Worm (Caenorhabditis elegans) whole organism, L1 larva: Measurements from ENCODE around the gene adt-1.

ENCODE experiments used
- C34B4.2 ChIP-seq: sonication (generic microtip); optimal IDR thresholded peaks from 2 replicates; lab custom pipeline; 2017; ENCODE audit warnings: mild to moderate bottlenecking, missing genetic modification characterization, missing compliant biosample characterization
- F16B12.6 ChIP-seq: fragments of 150-350 bp; optimal IDR thresholded peaks from 2 replicates; lab custom pipeline; 2014; ENCODE audit warnings: missing biosample characterization, missing genetic modification characterization
- Y116A8C.19 ChIP-seq: sonication (generic microtip); optimal IDR thresholded peaks from 2 replicates; lab custom pipeline; 2016; ENCODE audit warnings: missing compliant biosample characterization, missing genetic modification characterization, borderline replicate concordance
- aha-1 ChIP-seq: fragments of 150-350 bp; optimal IDR thresholded peaks from 2 replicates; lab custom pipeline; 2014; ENCODE audit warnings: missing biosample characterization, missing genetic modification characterization
- aly-2 ChIP-seq: fragments of 150-350 bp; optimal IDR thresholded peaks from 2 replicates; lab custom pipeline; 2014; ENCODE audit warnings: missing biosample characterization, missing genetic modification characterization
- blmp-1 ChIP-seq: fragments of 150-350 bp; optimal IDR thresholded peaks from 2 replicates; lab custom pipeline; 2014; ENCODE audit warnings: missing biosample characterization, missing genetic modification characterization
- ceh-8 ChIP-seq: fragments of 200-800 bp; sonication (Bioruptor generic); optimal IDR thresholded peaks from 2 replicates; lab custom pipeline; 2018; ENCODE audit warnings: mild to moderate bottlenecking, missing genetic modification characterization, moderate library complexity, missing compliant biosample characterization
- ceh-82 ChIP-seq, 3 experiments: fragments of 150-350 bp in 1 of 3; sonication (generic microtip) in 2 of 3; optimal IDR thresholded peaks; 2 replicates each; lab custom pipeline; 2014 to 2017; ENCODE audit warnings: missing biosample characterization in 3 of 3, missing genetic modification characterization in 3 of 3
- ceh-88 ChIP-seq: fragments of 200-800 bp; sonication (Bioruptor generic); IDR thresholded peaks from 2 replicates; pipeline ENCODE4 v1.3.6; 2022; ENCODE audit warnings: missing genetic modification characterization, missing compliant biosample characterization
- ceh-90 ChIP-seq: sonication (generic microtip); optimal IDR thresholded peaks from 2 replicates; lab custom pipeline; 2016; ENCODE audit warnings: missing genetic modification characterization, missing compliant biosample characterization
- ces-1 ChIP-seq: fragments of 150-350 bp; optimal IDR thresholded peaks from 2 replicates; lab custom pipeline; 2014; ENCODE audit warnings: missing biosample characterization, missing genetic modification reagents, missing genetic modification characterization
- dpl-1 ChIP-seq, 3 experiments: fragments of 150-350 bp in 2 of 3; sonication (generic microtip) in 1 of 3; optimal IDR thresholded peaks; 2 replicates each; lab custom pipeline; 2014 to 2017; ENCODE audit warnings: missing biosample characterization in 3 of 3, missing genetic modification characterization in 3 of 3, missing genetic modification reagents in 3 of 3
- dsc-1 ChIP-seq: sonication (generic microtip); optimal IDR thresholded peaks from 2 replicates; lab custom pipeline; 2016; ENCODE audit warnings: mild to moderate bottlenecking, missing genetic modification characterization, missing compliant biosample characterization
- efl-1 ChIP-seq, 4 experiments: fragments of 150-350 bp; optimal IDR thresholded peaks in 3 of 4; peaks in 1 of 4; 1 replicate in 1 of 4; 2 replicates in 3 of 4; lab custom pipeline; 2014; ENCODE audit warnings: missing biosample characterization in 2 of 4, missing genetic modification characterization in 2 of 4, missing genetic modification reagents in 2 of 4
- efl-3 ChIP-seq: fragments of 200-800 bp; sonication (Bioruptor generic); optimal IDR thresholded peaks from 2 replicates; lab custom pipeline; 2018; ENCODE audit warnings: mild to moderate bottlenecking, missing genetic modification characterization, missing compliant biosample characterization
- egl-27 ChIP-seq, 2 experiments: fragments of 150-350 bp in 1 of 2; sonication (generic microtip); optimal IDR thresholded peaks; 3 replicates each; lab custom pipeline; 2017 to 2018; ENCODE audit warnings: missing biosample characterization in 2 of 2, missing genetic modification characterization in 2 of 2, missing genetic modification reagents in 2 of 2
- elt-2 ChIP-seq: sonication (generic microtip); optimal IDR thresholded peaks from 2 replicates; lab custom pipeline; 2016; ENCODE audit warnings: missing genetic modification characterization, mild to moderate bottlenecking, inconsistent platforms, missing compliant biosample characterization, missing genetic modification reagents
- ets-5 ChIP-seq: fragments of 200-800 bp; sonication (Bioruptor generic); IDR thresholded peaks from 2 replicates; pipeline ENCODE4 v1.3.6; 2022; ENCODE audit warnings: missing genetic modification characterization, missing compliant biosample characterization
- fkh-10 ChIP-seq: sonication (generic microtip); optimal IDR thresholded peaks from 2 replicates; lab custom pipeline; 2017; ENCODE audit warnings: missing biosample characterization, missing genetic modification reagents, missing genetic modification characterization
- fkh-4 ChIP-seq: sonication (generic microtip); optimal IDR thresholded peaks from 2 replicates; lab custom pipeline; 2016; ENCODE audit warnings: missing compliant biosample characterization, missing genetic modification characterization, borderline replicate concordance
- fkh-8 ChIP-seq: sonication (generic microtip); optimal IDR thresholded peaks from 2 replicates; lab custom pipeline; 2016; ENCODE audit warnings: mild to moderate bottlenecking, missing genetic modification characterization, missing compliant biosample characterization
- fos-1 ChIP-seq: fragments of 150-350 bp; optimal IDR thresholded peaks from 2 replicates; lab custom pipeline; 2014; ENCODE audit warnings: missing biosample characterization, missing genetic modification characterization
- hlh-4 ChIP-seq: sonication (generic microtip); optimal IDR thresholded peaks from 2 replicates; lab custom pipeline; 2016; ENCODE audit warnings: mild to moderate bottlenecking, missing genetic modification characterization, missing compliant biosample characterization
- irx-1 ChIP-seq: sonication (generic microtip); optimal IDR thresholded peaks from 2 replicates; lab custom pipeline; 2016; ENCODE audit warnings: missing genetic modification characterization, missing compliant biosample characterization
- lin-13 ChIP-seq: fragments of 150-350 bp; optimal IDR thresholded peaks from 2 replicates; lab custom pipeline; 2014; ENCODE audit warnings: missing biosample characterization, missing genetic modification reagents, missing genetic modification characterization
- lin-14 ChIP-seq: fragments of 200-800 bp; sonication (Bioruptor generic); optimal IDR thresholded peaks from 2 replicates; lab custom pipeline; 2018; ENCODE audit warnings: mild to moderate bottlenecking, missing genetic modification characterization, moderate library complexity, missing compliant biosample characterization
- mdl-1 ChIP-seq, 2 experiments: fragments of 150-350 bp; optimal IDR thresholded peaks; 2 replicates each; lab custom pipeline; 2014 to 2017; ENCODE audit warnings: missing biosample characterization in 2 of 2, missing genetic modification characterization in 2 of 2, inconsistent platforms in 1 of 2
- mef-2 ChIP-seq: fragments of 150-350 bp; optimal IDR thresholded peaks from 2 replicates; lab custom pipeline; 2014; ENCODE audit warnings: missing biosample characterization, missing genetic modification characterization
- nhr-11 ChIP-seq: fragments of 150-350 bp; optimal IDR thresholded peaks from 2 replicates; lab custom pipeline; 2014; ENCODE audit warnings: missing biosample characterization, missing genetic modification characterization
- nhr-12 ChIP-seq: sonication (generic microtip); optimal IDR thresholded peaks from 2 replicates; lab custom pipeline; 2017; ENCODE audit warnings: missing biosample characterization, missing genetic modification characterization
- nhr-20 ChIP-seq: sonication (generic microtip); optimal IDR thresholded peaks from 2 replicates; lab custom pipeline; 2016; ENCODE audit warnings: mild to moderate bottlenecking, missing genetic modification characterization, missing compliant biosample characterization
- nhr-28 ChIP-seq: fragments of 150-350 bp; optimal IDR thresholded peaks from 2 replicates; lab custom pipeline; 2014; ENCODE audit warnings: missing biosample characterization, missing genetic modification characterization
- nhr-47 ChIP-seq: sonication (generic microtip); optimal IDR thresholded peaks from 2 replicates; lab custom pipeline; 2016; ENCODE audit warnings: mild to moderate bottlenecking, missing genetic modification characterization, moderate library complexity, missing compliant biosample characterization
- nhr-71 ChIP-seq: sonication (generic microtip); optimal IDR thresholded peaks from 2 replicates; lab custom pipeline; 2016; ENCODE audit warnings: mild to moderate bottlenecking, missing genetic modification characterization, moderate library complexity, missing compliant biosample characterization
- nhr-76 ChIP-seq: sonication (generic microtip); optimal IDR thresholded peaks from 2 replicates; lab custom pipeline; 2017; ENCODE audit warnings: missing biosample characterization, missing genetic modification characterization
- pax-3 ChIP-seq: fragments of 200-800 bp; sonication (Bioruptor generic); optimal IDR thresholded peaks from 2 replicates; lab custom pipeline; 2018; ENCODE audit warnings: mild to moderate bottlenecking, missing genetic modification characterization, moderate library complexity, missing compliant biosample characterization
- pqm-1 ChIP-seq: sonication (generic microtip); optimal IDR thresholded peaks from 3 replicates; lab custom pipeline; 2017; ENCODE audit warnings: missing biosample characterization, missing genetic modification characterization
- snpc-4 ChIP-seq: fragments of 150-350 bp; optimal IDR thresholded peaks from 2 replicates; lab custom pipeline; 2014; ENCODE audit warnings: missing biosample characterization, missing genetic modification characterization
- sox-4 ChIP-seq: sonication (generic microtip); optimal IDR thresholded peaks from 2 replicates; lab custom pipeline; 2016; ENCODE audit warnings: missing genetic modification characterization, missing compliant biosample characterization
- tbx-2 ChIP-seq: sonication (generic microtip); optimal IDR thresholded peaks from 2 replicates; lab custom pipeline; 2016; ENCODE audit warnings: missing genetic modification characterization, missing compliant biosample characterization
- tlp-1 ChIP-seq: fragments of 150-350 bp; optimal IDR thresholded peaks from 2 replicates; lab custom pipeline; 2014; ENCODE audit warnings: missing biosample characterization, missing genetic modification characterization
- unc-30 ChIP-seq: sonication (generic microtip); optimal IDR thresholded peaks from 2 replicates; lab custom pipeline; 2017; ENCODE audit warnings: missing biosample characterization, missing genetic modification characterization
- unc-86 ChIP-seq: sonication (generic microtip); optimal IDR thresholded peaks from 2 replicates; lab custom pipeline; 2016; ENCODE audit warnings: missing genetic modification characterization, missing compliant biosample characterization
- unc-98 ChIP-seq: fragments of 200-800 bp; sonication (Bioruptor generic); IDR thresholded peaks from 2 replicates; pipeline ENCODE4 v1.3.6; 2022; ENCODE audit warnings: missing genetic modification characterization, missing compliant biosample characterization
- xbp-1 ChIP-seq: sonication (generic microtip); optimal IDR thresholded peaks from 2 replicates; lab custom pipeline; 2016; ENCODE audit warnings: missing genetic modification characterization, missing compliant biosample characterization
- zag-1 ChIP-seq: fragments of 150-350 bp; optimal IDR thresholded peaks from 2 replicates; lab custom pipeline; 2014; ENCODE audit warnings: missing biosample characterization, missing genetic modification characterization

Gene adt-1

ce11 chrX:12687482-12687881, 8.8 kb downstream of the adt-1 start:
- TF ChIP-seq efl-1 (optimal IDR thresholded peaks at IDR 0.05; lab: Kevin White, UChicago): no peak
- TF ChIP-seq efl-1 (GFP tag; optimal IDR thresholded peaks at IDR 0.05 in 1 of 2; lab: Kevin White, UChicago): peak in 1 of 2 experiments; percentile 3
- TF ChIP-seq irx-1 (tag; lab: Kevin White, UChicago): no peak
- no peak for TF ChIP-seq tlp-1 (tag; lab: Kevin White, UChicago)

- TF ChIP-seq sox-4 (tag; lab: Kevin White, UChicago): no peak
- no peak for TF ChIP-seq Y116A8C.19
- TF ChIP-seq mdl-1 (tag; optimal IDR thresholded peaks at IDR 0.05; lab: Kevin White, UChicago): no peak
- TF ChIP-seq dpl-1 (GFP tag; optimal IDR thresholded peaks at IDR 0.05; lab: Kevin White, UChicago): no peak
- no peak for TF ChIP-seq egl-27 (tag; optimal IDR thresholded peaks at IDR 0.05; lab: Kevin White, UChicago)
- no peak for TF ChIP-seq blmp-1 (tag; lab: Kevin White, UChicago)
- no peak for TF ChIP-seq fkh-10 (GFP tag; lab: Kevin White, UChicago)
- no peak for TF ChIP-seq ceh-88
- peak; percentile 53 for TF ChIP-seq ceh-8 (GFP tag; lab: Kevin White, UChicago)
- TF ChIP-seq aha-1 (tag; lab: Kevin White, UChicago): no peak
- no peak for TF ChIP-seq ceh-90 (tag; lab: Kevin White, UChicago)
- TF ChIP-seq fos-1: no peak
- TF ChIP-seq zag-1 (tag; lab: Kevin White, UChicago): no peak
- no peak for TF ChIP-seq mef-2 (tag; lab: Kevin White, UChicago)
- TF ChIP-seq lin-14 (GFP tag; lab: Kevin White, UChicago): peak; percentile 37
- TF ChIP-seq aly-2 (tag; lab: Kevin White, UChicago): no peak
- TF ChIP-seq hlh-4 (tag; lab: Kevin White, UChicago): no peak
Measured at ce11 chrX:12688632-12689031, 10.0 kb downstream of the adt-1 start.

- TF ChIP-seq dsc-1 (tag; lab: Kevin White, UChicago) (peak; percentile 89), fkh-4 (tag; lab: Kevin White, UChicago) (no peak), efl-3 (GFP tag; lab: Kevin White, UChicago) (no peak), F16B12.6 (no peak), tbx-2 (tag; lab: Kevin White, UChicago) (peak; percentile 55), fos-1 (peak; percentile 19), xbp-1 (tag; lab: Kevin White, UChicago) (no peak), nhr-76 (tag; lab: Kevin White, UChicago) (no peak), sox-4 (tag; lab: Kevin White, UChicago) (no peak), pax-3 (no peak), fkh-10 (GFP tag; lab: Kevin White, UChicago) (peak; percentile 87), fkh-8 (tag; lab: Kevin White, UChicago) (peak; percentile 21), nhr-12 (tag; lab: Kevin White, UChicago) (no peak), nhr-28 (no peak), unc-98 (GFP tag; lab: Robert Waterston, UW) (no peak), snpc-4 (no peak), lin-13 (GFP tag; lab: Kevin White, UChicago) (no peak), ces-1 (GFP tag; lab: Kevin White, UChicago) (peak; percentile 80), unc-86 (tag; lab: Kevin White, UChicago) (no peak), ceh-8 (GFP tag; lab: Kevin White, UChicago) (no peak), blmp-1 (tag; lab: Kevin White, UChicago) (no peak), nhr-20 (tag; lab: Kevin White, UChicago) (no peak), C34B4.2 (tag; lab: Kevin White, UChicago) (no peak), ceh-82 (tag; optimal IDR thresholded peaks at IDR 0.05; lab: Kevin White, UChicago) (peak in 1 of 3 experiments; percentile 0), nhr-71 (tag; lab: Kevin White, UChicago) (peak; percentile 35), ets-5 (GFP tag; lab: Robert Waterston, UW) (no peak), elt-2 (tag; lab: Kevin White, UChicago) (no peak), unc-30 (tag; lab: Kevin White, UChicago) (no peak), lin-14 (GFP tag; lab: Kevin White, UChicago) (peak; percentile 83), nhr-11 (tag; lab: Kevin White, UChicago) (no peak), nhr-47 (tag; lab: Kevin White, UChicago) (peak; percentile 14), pqm-1 (tag; lab: Kevin White, UChicago) (no peak)
Measured at ce11 chrX:12689869-12690268, 11.2 kb downstream of the adt-1 start.
